Worm (Caenorhabditis elegans) whole organism, L1 larva: Measurements from ENCODE around the gene chil-24.

Source experiments
- ama-1 ChIP-seq: fragments of 150-350 bp; optimal IDR thresholded peaks from 2 replicates; lab custom pipeline; 2014
- ceh-82 ChIP-seq, 3 experiments: fragments of 150-350 bp in 1 of 3; sonication (generic microtip) in 2 of 3; optimal IDR thresholded peaks; 2 replicates each; lab custom pipeline; 2014 to 2017; ENCODE audit warnings: missing biosample characterization in 3 of 3, missing genetic modification characterization in 3 of 3
- elt-2 ChIP-seq: sonication (generic microtip); optimal IDR thresholded peaks from 2 replicates; lab custom pipeline; 2016; ENCODE audit warnings: missing genetic modification characterization, mild to moderate bottlenecking, inconsistent platforms, missing compliant biosample characterization, missing genetic modification reagents
- fkh-10 ChIP-seq: sonication (generic microtip); optimal IDR thresholded peaks from 2 replicates; lab custom pipeline; 2017; ENCODE audit warnings: missing biosample characterization, missing genetic modification reagents, missing genetic modification characterization

ce11 chrII:3126341-3126740 lies 2.6 kb upstream of the chil-24 start, which contains the start of gene ins-19:
- TF ChIP-seq fkh-10 (GFP tag; lab: Kevin White, UChicago): no peak
- TF ChIP-seq ama-1: no peak
- no peak for TF ChIP-seq elt-2 (tag; lab: Kevin White, UChicago)
- TF ChIP-seq ceh-82 (tag; optimal IDR thresholded peaks at IDR 0.05; lab: Kevin White, UChicago): no peak
